Worm (Caenorhabditis elegans) whole organism, L3 larva: Measurements from ENCODE around the gene nlp-66.
A peak's percentile ranks its signal among the peaks of the same experiment; 100 is the strongest.

ENCODE experiments used
- R02D3.7 ChIP-seq: fragments of 150-350 bp; optimal IDR thresholded peaks from 2 replicates; lab custom pipeline; 2014; ENCODE audit warnings: missing biosample characterization, missing genetic modification characterization
- ZK546.5 ChIP-seq: sonication (generic microtip); optimal IDR thresholded peaks from 2 replicates; lab custom pipeline; 2017; ENCODE audit warnings: missing biosample characterization, missing genetic modification characterization
- ceh-16 ChIP-seq: sonication (generic microtip); optimal IDR thresholded peaks from 2 replicates; lab custom pipeline; 2017; ENCODE audit warnings: missing biosample characterization, missing genetic modification characterization
- ceh-28 ChIP-seq: fragments of 150-350 bp; optimal IDR thresholded peaks from 2 replicates; lab custom pipeline; 2014; ENCODE audit warnings: missing biosample characterization, missing genetic modification reagents, missing genetic modification characterization
- ceh-82 ChIP-seq: fragments of 150-350 bp; optimal IDR thresholded peaks from 2 replicates; lab custom pipeline; 2014; ENCODE audit warnings: missing biosample characterization, missing genetic modification characterization
- ceh-9 ChIP-seq: sonication (generic microtip); optimal IDR thresholded peaks from 2 replicates; lab custom pipeline; 2018; ENCODE audit warnings: missing biosample characterization, missing genetic modification characterization
- daf-12 ChIP-seq: fragments of 150-350 bp; optimal IDR thresholded peaks from 2 replicates; lab custom pipeline; 2014; ENCODE audit warnings: missing biosample characterization, missing genetic modification reagents, missing genetic modification characterization
- egl-5 ChIP-seq: fragments of 150-350 bp; optimal IDR thresholded peaks from 2 replicates; lab custom pipeline; 2017; ENCODE audit warnings: missing biosample characterization, missing genetic modification reagents, missing genetic modification characterization, inconsistent platforms
- elt-1 ChIP-seq: fragments of 150-350 bp; optimal IDR thresholded peaks from 2 replicates; lab custom pipeline; 2014; ENCODE audit warnings: missing biosample characterization, missing genetic modification characterization
- elt-2 ChIP-seq: sonication (generic microtip); optimal IDR thresholded peaks from 2 replicates; lab custom pipeline; 2016; ENCODE audit warnings: missing genetic modification reagents, mild to moderate bottlenecking, missing genetic modification characterization, missing compliant biosample characterization
- elt-3 ChIP-seq, 3 experiments: fragments of 150-350 bp in 1 of 3; sonication (generic microtip) in 2 of 3; optimal IDR thresholded peaks; 2 replicates in 2 of 3; 4 replicates in 1 of 3; lab custom pipeline; 2014 to 2017; ENCODE audit warnings: missing biosample characterization in 3 of 3, missing genetic modification characterization in 3 of 3
- fkh-2 ChIP-seq: fragments of 150-350 bp; optimal IDR thresholded peaks from 2 replicates; lab custom pipeline; 2014; ENCODE audit warnings: missing biosample characterization, missing genetic modification reagents, missing genetic modification characterization
- hmg-11 ChIP-seq: sonication (generic microtip); optimal IDR thresholded peaks from 2 replicates; lab custom pipeline; 2016; ENCODE audit warnings: missing genetic modification characterization, missing compliant biosample characterization
- jun-1 ChIP-seq: fragments of 150-350 bp; optimal IDR thresholded peaks from 2 replicates; lab custom pipeline; 2014; ENCODE audit warnings: missing biosample characterization, missing genetic modification reagents, missing genetic modification characterization
- lin-15B ChIP-seq: fragments of 150-350 bp; optimal IDR thresholded peaks from 2 replicates; lab custom pipeline; 2014; ENCODE audit warnings: missing biosample characterization, missing genetic modification characterization
- lin-39 ChIP-seq: fragments of 150-350 bp; optimal IDR thresholded peaks from 2 replicates; lab custom pipeline; 2018; ENCODE audit warnings: missing biosample characterization, missing genetic modification reagents, missing genetic modification characterization
- lsy-12 ChIP-seq: sonication (generic microtip); optimal IDR thresholded peaks from 2 replicates; lab custom pipeline; 2016; ENCODE audit warnings: mild to moderate bottlenecking, missing genetic modification characterization, missing compliant biosample characterization
- mml-1 ChIP-seq: fragments of 150-350 bp; sonication (generic microtip); optimal IDR thresholded peaks from 3 replicates; lab custom pipeline; 2014; ENCODE audit warnings: missing biosample characterization, missing genetic modification characterization
- nfya-1 ChIP-seq: sonication (generic microtip); optimal IDR thresholded peaks from 2 replicates; lab custom pipeline; 2017; ENCODE audit warnings: missing genetic modification characterization, mild to moderate bottlenecking, missing compliant biosample characterization, antibody characterized with exemption, moderate library complexity; ENCODE audit not compliant: insufficient read depth
- nhr-11 ChIP-seq: fragments of 150-350 bp; optimal IDR thresholded peaks from 2 replicates; lab custom pipeline; 2014; ENCODE audit warnings: missing biosample characterization, missing genetic modification characterization
- nhr-23 ChIP-seq: fragments of 150-350 bp; optimal IDR thresholded peaks from 2 replicates; lab custom pipeline; 2014; ENCODE audit warnings: missing biosample characterization, missing genetic modification reagents, missing genetic modification characterization
- nhr-237 ChIP-seq: fragments of 150-350 bp; optimal IDR thresholded peaks from 2 replicates; lab custom pipeline; 2014; ENCODE audit warnings: missing biosample characterization, missing genetic modification characterization
- nhr-25 ChIP-seq: sonication (generic microtip); optimal IDR thresholded peaks from 2 replicates; lab custom pipeline; 2017; ENCODE audit warnings: missing biosample characterization, missing genetic modification characterization
- nhr-28 ChIP-seq: fragments of 150-350 bp; optimal IDR thresholded peaks from 2 replicates; lab custom pipeline; 2014; ENCODE audit warnings: missing biosample characterization, missing genetic modification characterization
- nhr-43 ChIP-seq: sonication (generic microtip); optimal IDR thresholded peaks from 2 replicates; lab custom pipeline; 2016; ENCODE audit warnings: mild to moderate bottlenecking, missing genetic modification characterization, missing compliant biosample characterization; ENCODE audit not compliant: poor library complexity, severe bottlenecking
- nhr-67 ChIP-seq: fragments of 150-350 bp; optimal IDR thresholded peaks from 2 replicates; lab custom pipeline; 2014; ENCODE audit warnings: missing biosample characterization, missing genetic modification characterization
- nhr-76 ChIP-seq: fragments of 150-350 bp; sonication (generic microtip); optimal IDR thresholded peaks from 5 replicates; lab custom pipeline; 2014; ENCODE audit warnings: missing biosample characterization, missing genetic modification characterization
- nhr-77 ChIP-seq: fragments of 150-350 bp; optimal IDR thresholded peaks from 2 replicates; lab custom pipeline; 2014; ENCODE audit warnings: missing biosample characterization, missing genetic modification characterization
- pha-4 ChIP-seq: fragments of 150-350 bp; optimal IDR thresholded peaks from 2 replicates; lab custom pipeline; 2014; ENCODE audit warnings: missing biosample characterization, missing genetic modification reagents, missing genetic modification characterization
- pqm-1 ChIP-seq: fragments of 150-350 bp; optimal IDR thresholded peaks from 2 replicates; lab custom pipeline; 2017; ENCODE audit warnings: missing biosample characterization, missing genetic modification characterization, inconsistent platforms
- sea-2 ChIP-seq: fragments of 150-350 bp; sonication (generic microtip); optimal IDR thresholded peaks from 4 replicates; lab custom pipeline; 2014; ENCODE audit warnings: missing biosample characterization, missing genetic modification reagents, missing genetic modification characterization
- skn-1 ChIP-seq: fragments of 150-350 bp; optimal IDR thresholded peaks from 2 replicates; lab custom pipeline; 2014; ENCODE audit warnings: missing biosample characterization, missing genetic modification characterization
- snpc-4 ChIP-seq: fragments of 150-350 bp; optimal IDR thresholded peaks from 2 replicates; lab custom pipeline; 2014; ENCODE audit warnings: missing biosample characterization, missing genetic modification characterization
- tbx-2 ChIP-seq: sonication (generic microtip); optimal IDR thresholded peaks from 2 replicates; lab custom pipeline; 2016; ENCODE audit warnings: mild to moderate bottlenecking, missing genetic modification characterization, missing compliant biosample characterization
- ztf-11 ChIP-seq: fragments of 150-350 bp; optimal IDR thresholded peaks from 2 replicates; lab custom pipeline; 2014; ENCODE audit warnings: missing biosample characterization, missing genetic modification characterization

nlp-66 gene

DNA sequence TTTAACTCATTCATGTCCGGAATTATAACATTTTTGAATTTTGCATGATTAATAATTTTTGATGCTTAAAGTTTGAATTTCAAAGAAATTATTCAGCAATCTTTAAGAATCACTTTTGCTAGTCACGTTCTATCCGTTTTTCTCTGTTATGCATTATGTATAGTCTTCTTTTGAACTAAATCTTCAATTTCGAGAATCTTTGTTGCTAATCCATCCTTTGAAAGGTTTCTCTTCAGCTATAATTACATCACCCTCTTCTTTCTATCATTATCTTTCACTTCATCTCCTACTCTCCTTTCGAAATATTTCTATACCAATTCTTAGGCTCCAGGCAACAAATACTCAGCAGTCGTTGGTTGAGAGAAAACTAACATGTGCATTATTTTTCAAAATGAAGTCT, 34.9 kb upstream of the nlp-66 start:
- TF ChIP-seq nhr-67 (tag; lab: Kevin White, UChicago) (no peak), hmg-11 (tag; lab: Kevin White, UChicago) (no peak), snpc-4 (tag; lab: Kevin White, UChicago) (no peak), nhr-43 (no peak), ceh-16 (tag; lab: Kevin White, UChicago) (no peak), nhr-237 (tag; lab: Kevin White, UChicago) (no peak), daf-12 (tag; lab: Kevin White, UChicago) (no peak), nhr-23 (no peak), nhr-76 (tag; lab: Kevin White, UChicago) (no peak), skn-1 (tag; lab: Kevin White, UChicago) (no peak), ztf-11 (tag; lab: Kevin White, UChicago) (no peak)

DNA sequence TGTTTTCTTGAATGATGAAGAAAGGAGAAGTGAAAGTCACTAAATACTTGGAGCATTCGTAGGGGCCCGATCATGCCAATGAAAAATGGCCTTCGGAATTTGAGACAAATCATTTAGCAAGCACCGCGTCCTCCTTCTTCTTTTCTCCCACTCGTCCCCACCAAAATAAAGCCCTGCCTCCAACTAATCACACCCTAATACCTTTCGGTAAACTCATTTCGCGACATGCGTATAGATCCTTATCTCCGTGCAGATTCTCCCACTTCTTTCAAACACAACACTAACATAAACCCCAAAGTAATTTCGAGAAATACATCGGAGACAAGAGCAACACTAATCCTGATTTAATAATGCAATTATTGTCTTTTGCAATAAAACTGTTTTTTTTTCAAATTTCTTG, 21.0 kb upstream of the nlp-66 start:
- TF ChIP-seq nfya-1 (tag; lab: Kevin White, UChicago) (no peak), lin-39 (tag; lab: Kevin White, UChicago) (peak; percentile 60), elt-1 (peak; percentile 78)

DNA sequence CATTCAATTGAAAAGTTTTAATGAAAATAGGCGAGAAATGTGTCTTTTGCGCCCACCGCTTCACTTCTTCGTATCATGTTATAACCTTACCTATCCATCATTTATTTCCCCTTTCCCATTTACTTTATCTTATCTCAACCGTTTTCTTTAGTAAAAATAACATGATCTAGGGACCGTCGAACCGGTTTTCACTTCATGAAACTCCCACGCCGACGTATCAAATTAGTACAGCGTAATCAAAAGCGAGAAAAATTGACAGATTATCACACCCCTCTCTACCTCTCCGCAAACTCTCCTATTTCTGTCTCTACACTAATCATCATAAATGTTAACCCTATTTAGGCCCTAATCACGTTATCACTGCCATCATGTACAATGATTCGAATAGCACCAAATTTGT, 20.4 kb upstream of the nlp-66 start:
- peak in 2 of 3 experiments; percentile 70 to 93 for TF ChIP-seq elt-3 (tag; optimal IDR thresholded peaks at IDR 0.05; lab: Kevin White, UChicago)
- TF ChIP-seq egl-5 (tag; lab: Kevin White, UChicago), result no peak
- TF ChIP-seq nhr-23, result peak; percentile 47
- no peak for TF ChIP-seq nhr-237 (tag; lab: Kevin White, UChicago)
- no peak for TF ChIP-seq ceh-82 (tag; lab: Kevin White, UChicago)
- TF ChIP-seq daf-12 (tag; lab: Kevin White, UChicago), result no peak
- TF ChIP-seq fkh-2 (tag; lab: Kevin White, UChicago), result no peak
- TF ChIP-seq nhr-25 (tag; lab: Kevin White, UChicago), result no peak
- no peak for TF ChIP-seq nhr-76 (tag; lab: Kevin White, UChicago)
- peak; percentile 29 for TF ChIP-seq nhr-43
- TF ChIP-seq ceh-28 (tag; lab: Kevin White, UChicago), result no peak
- TF ChIP-seq elt-2 (tag; lab: Kevin White, UChicago), result peak; percentile 20
- no peak for TF ChIP-seq nhr-77 (tag; lab: Kevin White, UChicago)
- no peak for TF ChIP-seq pha-4
- TF ChIP-seq, all 47 proteins: peak for 4

DNA sequence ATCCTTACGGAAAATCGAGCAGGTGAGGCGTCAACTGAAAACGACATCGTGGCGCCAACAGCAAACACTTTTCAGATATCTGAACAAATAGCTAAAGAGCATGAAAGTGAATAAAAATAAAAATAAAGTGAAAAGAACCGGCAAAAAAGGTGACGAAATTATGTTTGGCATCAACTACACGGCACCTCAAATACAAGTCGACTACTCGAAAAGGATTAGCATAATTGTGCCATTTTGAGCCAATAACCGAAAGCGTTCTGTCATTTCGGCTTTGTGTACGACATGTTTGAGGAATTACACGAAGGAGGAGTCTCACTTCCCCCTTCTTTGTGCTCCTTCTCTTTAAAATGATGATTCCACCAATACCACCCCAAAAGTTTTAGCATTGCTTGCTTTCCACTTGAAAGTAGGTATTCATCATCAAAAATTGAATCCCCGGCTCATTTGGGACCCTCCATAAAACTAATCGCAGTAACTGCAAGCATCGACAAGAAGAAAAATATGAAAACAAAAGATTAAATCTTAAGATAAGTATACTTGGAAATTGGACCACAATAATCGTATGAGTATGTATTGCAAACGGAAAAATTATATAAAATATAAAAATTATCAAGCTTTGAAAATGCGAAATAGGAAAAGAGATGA, 18.2 kb upstream of the nlp-66 start:
- TF ChIP-seq ceh-9 (tag; lab: Kevin White, UChicago) (no peak), fkh-2 (tag; lab: Kevin White, UChicago) (no peak), snpc-4 (tag; lab: Kevin White, UChicago) (no peak), ceh-16 (tag; lab: Kevin White, UChicago) (no peak), nhr-23 (no peak), tbx-2 (tag; lab: Kevin White, UChicago) (no peak), R02D3.7 (no peak), pha-4 (no peak), nhr-28 (tag; lab: Kevin White, UChicago) (no peak), lin-15B (no peak), elt-2 (tag; lab: Kevin White, UChicago) (no peak), ZK546.5 (tag; lab: Kevin White, UChicago) (no peak), ztf-11 (tag; lab: Kevin White, UChicago) (no peak), nfya-1 (tag; lab: Kevin White, UChicago) (no peak), nhr-76 (tag; lab: Kevin White, UChicago) (no peak), ceh-82 (tag; lab: Kevin White, UChicago) (no peak), nhr-77 (tag; lab: Kevin White, UChicago) (no peak), nhr-237 (tag; lab: Kevin White, UChicago) (no peak)

DNA sequence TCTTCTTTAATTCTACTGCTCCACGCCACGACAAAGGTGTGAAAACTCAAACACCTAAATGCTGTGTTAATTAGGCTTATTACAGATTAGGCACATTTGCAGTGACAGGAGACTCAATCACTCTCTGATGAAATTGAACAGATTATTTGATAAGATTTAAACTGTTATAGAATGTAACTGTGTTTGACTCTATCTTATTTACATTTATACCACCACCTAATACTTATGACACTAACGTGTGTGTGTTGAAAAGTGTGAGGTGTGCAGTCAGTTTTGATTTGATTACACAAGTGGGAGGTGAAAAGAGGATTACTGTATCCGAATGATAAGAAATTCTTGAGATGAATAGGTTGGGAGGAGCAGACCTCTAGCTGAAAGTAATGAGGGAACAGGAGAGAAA, 15.6 kb upstream of the nlp-66 start:
- TF ChIP-seq pqm-1 (tag; lab: Kevin White, UChicago) (peak; percentile 51), nhr-11 (no peak), lin-15B (no peak), ZK546.5 (tag; lab: Kevin White, UChicago) (no peak), nhr-67 (tag; lab: Kevin White, UChicago) (no peak), egl-5 (tag; lab: Kevin White, UChicago) (no peak), ztf-11 (tag; lab: Kevin White, UChicago) (no peak), mml-1 (tag; lab: Kevin White, UChicago) (no peak), lsy-12 (tag; lab: Kevin White, UChicago) (no peak), sea-2 (GFP tag; lab: Kevin White, UChicago) (no peak), lin-39 (tag; lab: Kevin White, UChicago) (no peak), elt-2 (tag; lab: Kevin White, UChicago) (peak; percentile 78), pha-4 (peak; percentile 51), jun-1 (no peak)
